Worm (Caenorhabditis elegans) whole organism, young adult: ENCODE data around the gene C30G7.2.

ENCODE experiments used
- F49E8.2 ChIP-seq: sonication (generic microtip); optimal IDR thresholded peaks from 3 replicates; lab custom pipeline; 2017; ENCODE audit warnings: missing genetic modification characterization, mild to moderate bottlenecking, missing compliant biosample characterization, antibody characterized with exemption, moderate library complexity; ENCODE audit not compliant: insufficient read depth
- ceh-79 ChIP-seq: sonication (generic microtip); optimal IDR thresholded peaks from 2 replicates; lab custom pipeline; 2017; ENCODE audit warnings: mild to moderate bottlenecking, missing genetic modification characterization, missing compliant biosample characterization
- dpl-1 ChIP-seq: fragments of 150-350 bp; optimal IDR thresholded peaks from 2 replicates; lab custom pipeline; 2014; ENCODE audit warnings: missing biosample characterization, missing genetic modification reagents, missing genetic modification characterization
- efl-1 ChIP-seq: fragments of 150-350 bp; optimal IDR thresholded peaks from 2 replicates; lab custom pipeline; 2014; ENCODE audit warnings: missing biosample characterization, missing genetic modification reagents, missing genetic modification characterization
- hrde-1 ChIP-seq: sonication (generic microtip); optimal IDR thresholded peaks from 2 replicates; lab custom pipeline; 2016; ENCODE audit warnings: missing genetic modification characterization, mild to moderate bottlenecking, missing compliant biosample characterization, moderate library complexity, missing genotype, missing genetic modification reagents, borderline replicate concordance
- pbrm-1 ChIP-seq: fragments of 200-800 bp; sonication (Bioruptor generic); IDR thresholded peaks from 2 replicates; pipeline ENCODE4 v1.3.6; 2022; ENCODE audit warnings: missing genetic modification reagents, missing genetic modification characterization, missing compliant biosample characterization
- pha-4 ChIP-seq: fragments of 150-350 bp; sonication (generic microtip); optimal IDR thresholded peaks from 2 replicates; lab custom pipeline; 2014; ENCODE audit warnings: missing biosample characterization, missing genetic modification reagents, missing genetic modification characterization
- snpc-4 ChIP-seq, 5 experiments: fragments of 150-350 bp in 1 of 5; sonication (generic microtip) in 4 of 5; optimal IDR thresholded peaks; 2 replicates each; lab custom pipeline; 2014 to 2018; ENCODE audit warnings: missing genetic modification characterization in 5 of 5, missing biosample characterization in 3 of 5, antibody characterized with exemption in 2 of 5, mild to moderate bottlenecking in 2 of 5, missing compliant biosample characterization in 2 of 5, missing genotype in 2 of 5, moderate library complexity in 2 of 5, missing genetic modification reagents in 1 of 5
- unc-62 ChIP-seq: fragments of 150-350 bp; optimal IDR thresholded peaks from 2 replicates; lab custom pipeline; 2014; ENCODE audit warnings: missing biosample characterization, missing genetic modification reagents, missing genetic modification characterization
- xnd-1 ChIP-seq: sonication (generic microtip); optimal IDR thresholded peaks from 2 replicates; lab custom pipeline; 2016; ENCODE audit warnings: missing genotype, missing genetic modification reagents, missing genetic modification characterization, missing compliant biosample characterization
- ztf-26 ChIP-seq: sonication (generic microtip); optimal IDR thresholded peaks from 2 replicates; lab custom pipeline; 2017; ENCODE audit warnings: missing genetic modification characterization, missing compliant biosample characterization
- ztf-3 ChIP-seq: fragments of 200-800 bp; sonication (Bioruptor generic); optimal IDR thresholded peaks from 2 replicates; lab custom pipeline; 2018; ENCODE audit warnings: mild to moderate bottlenecking, missing genetic modification characterization, missing compliant biosample characterization

DNA sequence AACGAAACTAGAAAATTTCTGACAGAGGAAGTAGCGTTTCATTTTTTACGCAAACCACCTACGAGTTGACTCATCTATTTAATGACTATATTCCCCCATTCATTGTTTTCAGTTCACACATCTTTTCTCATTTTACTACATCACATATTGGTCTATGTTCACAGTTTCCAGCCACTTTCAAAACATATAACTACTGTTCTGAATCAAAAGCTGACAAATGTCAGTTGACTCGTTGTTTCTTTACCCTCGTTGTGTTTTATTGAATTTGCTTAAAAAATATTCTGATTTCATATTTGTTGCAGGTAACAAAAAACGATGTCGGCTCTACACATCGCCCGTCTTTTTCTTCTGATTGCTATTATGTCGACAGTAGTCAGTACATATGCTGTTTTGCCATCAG, 34.4 kb downstream of the C30G7.2 start, which contains the start of gene nlp-59:
- TF ChIP-seq snpc-4 (GFP tag; optimal IDR thresholded peaks at IDR 0.05; lab: Kevin White, UChicago): no peak
- TF ChIP-seq snpc-4 (tag; optimal IDR thresholded peaks at IDR 0.05; lab: Kevin White, UChicago): no peak
- no peak for TF ChIP-seq ztf-3
- TF ChIP-seq ztf-26 (tag; lab: Kevin White, UChicago): no peak
- no peak for TF ChIP-seq xnd-1 (tag; lab: Kevin White, UChicago)
- TF ChIP-seq dpl-1 (GFP tag; lab: Kevin White, UChicago): no peak
- no peak for TF ChIP-seq hrde-1 (tag; lab: Kevin White, UChicago)
- no peak for TF ChIP-seq F49E8.2 (tag; lab: Kevin White, UChicago)
- no peak for TF ChIP-seq ceh-79
- TF ChIP-seq pbrm-1 (GFP tag; lab: Robert Waterston, UW): no peak
- TF ChIP-seq pha-4: no peak
- no peak for TF ChIP-seq efl-1
- TF ChIP-seq unc-62: no peak
